Fruit fly (Drosophila melanogaster) whole organism, adult: ENCODE results near the gene CG34327.

Source experiments
- CG14711 ChIP-seq: fragments of 200-800 bp; sonication (Bioruptor generic); optimal IDR thresholded peaks from 2 replicates; lab custom pipeline; 2018; ENCODE audit warnings: missing biosample characterization, mild to moderate bottlenecking, missing genetic modification characterization, moderate library complexity
- CG1620 ChIP-seq: fragments of 200-800 bp; sonication (Bioruptor generic); optimal IDR thresholded peaks from 2 replicates; lab custom pipeline; 2016; ENCODE audit warnings: missing biosample characterization, missing genetic modification characterization
- CG7045 ChIP-seq: fragments of 200-800 bp; sonication (Bioruptor generic); optimal IDR thresholded peaks from 2 replicates; lab custom pipeline; 2017; ENCODE audit warnings: missing biosample characterization, mild to moderate bottlenecking, missing genetic modification characterization
- CG7101 ChIP-seq: fragments of 200-800 bp; sonication (Bioruptor generic); optimal IDR thresholded peaks from 2 replicates; lab custom pipeline; 2018; ENCODE audit warnings: missing biosample characterization, mild to moderate bottlenecking, missing genetic modification characterization, moderate library complexity
- Mnt ChIP-seq: fragments of 200-800 bp; sonication (Bioruptor generic); optimal IDR thresholded peaks from 2 replicates; lab custom pipeline; 2016; ENCODE audit warnings: missing biosample characterization, mild to moderate bottlenecking, missing genetic modification characterization
- bab1 ChIP-seq: fragments of 200-800 bp; sonication (Bioruptor generic); optimal IDR thresholded peaks from 3 replicates; lab custom pipeline; 2019; ENCODE audit warnings: missing biosample characterization, mild to moderate bottlenecking, missing genetic modification characterization, moderate library complexity
- cic ChIP-seq: fragments of 200-800 bp; sonication (Bioruptor generic); optimal IDR thresholded peaks from 2 replicates; lab custom pipeline; 2017; ENCODE audit warnings: missing biosample characterization, mild to moderate bottlenecking, missing genetic modification characterization, moderate library complexity
- cnc ChIP-seq, 2 experiments: fragments of >200 bp; optimal IDR thresholded peaks; 2 replicates each; lab custom pipeline; 2017
- kay ChIP-seq: fragments of 200-800 bp; sonication (Bioruptor generic); peaks from one replicate; lab custom pipeline; 2016; ENCODE audit warnings: missing biosample characterization, missing genetic modification characterization, borderline replicate concordance
- ovo ChIP-seq: fragments of 200-800 bp; sonication (Bioruptor generic); optimal IDR thresholded peaks from 2 replicates; lab custom pipeline; 2016; ENCODE audit warnings: missing biosample characterization, missing genetic modification characterization
- pad ChIP-seq: fragments of 200-800 bp; sonication (Bioruptor generic); optimal IDR thresholded peaks from 3 replicates; lab custom pipeline; 2017; ENCODE audit warnings: missing biosample characterization, missing genetic modification characterization, mild to moderate bottlenecking, moderate library complexity, missing genetic modification reagents
- tj ChIP-seq: fragments of 200-800 bp; sonication (Bioruptor generic); optimal IDR thresholded peaks from 3 replicates; lab custom pipeline; 2017; ENCODE audit warnings: missing biosample characterization, mild to moderate bottlenecking, missing genetic modification characterization, moderate library complexity

dm6 chrX:17183486-17183885, 40.1 kb downstream of the CG34327 start:
- peak; percentile 0 for TF ChIP-seq pad (GFP tag; lab: Kevin White, UChicago)
- TF ChIP-seq CG1620 (GFP tag; lab: Kevin White, UChicago) = peak; percentile 47
- TF ChIP-seq tj (GFP tag; lab: Kevin White, UChicago) = no peak
- TF ChIP-seq CG7045 = no peak
- no peak for TF ChIP-seq cnc (optimal IDR thresholded peaks at IDR 0.05; lab: Kevin White, UChicago)
- no peak for TF ChIP-seq ovo (GFP tag; lab: Kevin White, UChicago)
- no peak for TF ChIP-seq cic (GFP tag; lab: Kevin White, UChicago)
- TF ChIP-seq CG14711 (tag; lab: Kevin White, UChicago) = peak; percentile 23
- no peak for TF ChIP-seq kay (GFP tag; lab: Kevin White, UChicago)
- TF ChIP-seq Mnt = peak; percentile 16
- no peak for TF ChIP-seq bab1
- peak; percentile 43 for TF ChIP-seq CG7101 (tag; lab: Kevin White, UChicago)
